Fruit fly (Drosophila melanogaster) whole organism, prepupa: ENCODE data around the gene CG5177.

Experiments used
- CG10631 ChIP-seq: fragments of 200-800 bp; sonication (Bioruptor generic); optimal IDR thresholded peaks from 2 replicates; lab custom pipeline; 2016; ENCODE audit warnings: missing biosample characterization, missing genetic modification characterization
- CG7368 ChIP-seq: fragments of 200-800 bp; sonication (Bioruptor generic); optimal IDR thresholded peaks from 3 replicates; lab custom pipeline; 2016; ENCODE audit warnings: missing biosample characterization, missing genetic modification characterization
- fd85E ChIP-seq: fragments of 200-800 bp; sonication (Bioruptor generic); optimal IDR thresholded peaks from 3 replicates; lab custom pipeline; 2016; ENCODE audit warnings: missing biosample characterization, missing genetic modification characterization
- ss ChIP-seq, 2 experiments: fragments of 200-800 bp; sonication (Bioruptor generic); optimal IDR thresholded peaks; 2 replicates in 1 of 2; 3 replicates in 1 of 2; lab custom pipeline; 2017 to 2018; ENCODE audit warnings: mild to moderate bottlenecking in 2 of 2, missing biosample characterization in 2 of 2, missing genetic modification characterization in 2 of 2, moderate library complexity in 1 of 2

DNA sequence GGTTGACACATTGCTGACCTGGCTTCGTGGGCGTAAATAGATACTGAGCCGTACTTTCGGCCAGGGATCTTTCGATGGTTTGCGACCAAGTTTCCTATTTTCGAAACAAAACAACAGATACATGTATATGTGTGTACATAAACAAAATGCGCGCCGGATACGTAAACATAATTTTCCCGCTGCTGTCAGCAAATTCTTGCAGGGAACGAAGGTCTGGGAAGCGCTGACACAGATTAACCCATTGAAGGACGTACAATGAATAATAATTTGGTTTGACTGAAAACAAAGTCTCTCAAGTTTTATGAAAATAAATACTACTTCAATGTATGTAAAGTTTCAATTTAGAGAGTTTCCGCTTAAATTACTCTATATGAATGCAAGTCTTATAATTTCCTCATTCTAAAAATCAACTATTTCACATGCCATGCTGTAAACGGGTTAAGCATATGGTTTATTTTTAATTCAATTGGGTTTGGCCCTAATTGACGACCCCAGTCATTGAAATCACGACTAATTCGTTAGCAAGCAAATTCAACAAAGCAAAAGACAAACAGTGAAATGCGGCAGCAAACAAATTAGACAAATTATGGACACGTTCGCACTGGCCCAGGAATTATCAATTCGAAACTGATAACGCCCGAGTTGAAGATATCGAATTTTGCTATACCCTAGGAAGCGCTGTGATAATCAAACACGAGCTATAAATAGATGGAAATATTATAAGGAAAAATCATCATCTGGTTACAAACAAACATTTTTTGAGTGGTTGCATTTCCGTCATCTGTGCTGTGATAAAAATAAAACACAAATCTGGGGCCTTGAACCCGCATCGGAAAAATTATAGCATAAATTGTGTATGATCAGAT is 18.2 kb upstream of the CG5177 start:
- TF ChIP-seq CG7368 (GFP tag; lab: Kevin White, UChicago) (no peak), CG10631 (no peak), fd85E (GFP tag; lab: Kevin White, UChicago) (no peak), ss (GFP tag; optimal IDR thresholded peaks at IDR 0.05; lab: Kevin White, UChicago) (no peak)
